Fruit fly (Drosophila melanogaster) whole organism, embryonic: ENCODE measurements around the gene Hinfp.
A peak's percentile ranks its signal among the peaks of the same experiment; 100 is the strongest.

ENCODE experiments used
- CG10431 ChIP-seq: fragments of 200-800 bp; sonication (Bioruptor generic); optimal IDR thresholded peaks from 3 replicates; lab custom pipeline; 2018; ENCODE audit warnings: missing biosample characterization, mild to moderate bottlenecking, missing genetic modification characterization
- CG10462 ChIP-seq: fragments of 200-800 bp; sonication (Bioruptor generic); optimal IDR thresholded peaks from 2 replicates; lab custom pipeline; 2016; ENCODE audit warnings: missing biosample characterization, missing genetic modification characterization
- CG11695 ChIP-seq: fragments of 200-800 bp; sonication (Bioruptor generic); IDR thresholded peaks from 3 replicates; pipeline ENCODE4 v1.3.6; 2022; ENCODE audit warnings: missing biosample characterization, missing genetic modification characterization
- CG11723 ChIP-seq: fragments of 200-800 bp; sonication (Bioruptor generic); optimal IDR thresholded peaks from 2 replicates; lab custom pipeline; 2017; ENCODE audit warnings: missing biosample characterization, mild to moderate bottlenecking, missing genetic modification characterization
- CG12659 ChIP-seq: fragments of 200-800 bp; sonication (Bioruptor generic); optimal IDR thresholded peaks from 3 replicates; lab custom pipeline; 2017; ENCODE audit warnings: mild to moderate bottlenecking, missing biosample characterization, missing genetic modification reagents, missing genetic modification characterization
- CG13287 ChIP-seq: fragments of 200-800 bp; sonication (Bioruptor generic); IDR thresholded peaks from 2 replicates; pipeline ENCODE4 v1.3.6; 2022; ENCODE audit warnings: missing biosample characterization, missing genetic modification characterization; ENCODE audit not compliant: partially characterized antibody
- CG15269 ChIP-seq: fragments of 200-800 bp; sonication (Bioruptor generic); optimal IDR thresholded peaks from 2 replicates; lab custom pipeline; 2018; ENCODE audit warnings: missing biosample characterization, mild to moderate bottlenecking, missing genetic modification characterization, moderate library complexity
- CG17186 ChIP-seq: fragments of 200-800 bp; sonication (Bioruptor generic); optimal IDR thresholded peaks from 3 replicates; lab custom pipeline; 2017; ENCODE audit warnings: missing biosample characterization, missing genetic modification reagents, missing genetic modification characterization
- CG18619 ChIP-seq: fragments of 200-800 bp; sonication (Bioruptor generic); optimal IDR thresholded peaks from 3 replicates; lab custom pipeline; 2017; ENCODE audit warnings: missing biosample characterization, mild to moderate bottlenecking, missing genetic modification characterization
- CG31388 ChIP-seq: fragments of 200-800 bp; sonication (Bioruptor generic); optimal IDR thresholded peaks from 2 replicates; lab custom pipeline; 2016; ENCODE audit warnings: missing biosample characterization, missing genetic modification characterization
- CG32532 ChIP-seq: fragments of 200-800 bp; sonication (Bioruptor generic); IDR thresholded peaks from 2 replicates; pipeline ENCODE4 v1.3.6; 2022; ENCODE audit warnings: missing biosample characterization, missing genetic modification characterization
- CG3281 ChIP-seq: fragments of 200-800 bp; sonication (Bioruptor generic); optimal IDR thresholded peaks from 3 replicates; lab custom pipeline; 2017; ENCODE audit warnings: missing biosample characterization, mild to moderate bottlenecking, missing genetic modification characterization
- CG34224 ChIP-seq: fragments of 200-800 bp; sonication (Bioruptor generic); IDR thresholded peaks from 3 replicates; pipeline ENCODE4 v1.3.6; 2022; ENCODE audit warnings: missing biosample characterization, missing genetic modification characterization; ENCODE audit not compliant: partially characterized antibody
- CG3726 ChIP-seq: fragments of 200-800 bp; sonication (Bioruptor generic); IDR thresholded peaks from 3 replicates; pipeline ENCODE4, ENCODE4 v1.3.6; 2022; ENCODE audit warnings: missing biosample characterization, missing genetic modification characterization
- CG4282 ChIP-seq: fragments of 200-800 bp; sonication (Bioruptor generic); optimal IDR thresholded peaks from 2 replicates; lab custom pipeline; 2016; ENCODE audit warnings: missing biosample characterization, missing genetic modification characterization
- CG7357 ChIP-seq: fragments of 200-800 bp; sonication (Bioruptor generic); IDR thresholded peaks from 3 replicates; pipeline ENCODE4 v1.3.6; 2022; ENCODE audit warnings: missing biosample characterization, missing genetic modification characterization
- Dref ChIP-seq: fragments of 200-800 bp; sonication (Bioruptor generic); IDR thresholded peaks from 2 replicates; pipeline ENCODE4 v1.3.6; 2022; ENCODE audit warnings: missing biosample characterization, missing genetic modification characterization
- Ets97D ChIP-seq: fragments of 200-800 bp; sonication (Bioruptor generic); optimal IDR thresholded peaks from 3 replicates; lab custom pipeline; 2016; ENCODE audit warnings: missing biosample characterization, missing genetic modification characterization
- GATAe ChIP-seq: fragments of 200-800 bp; sonication (Bioruptor generic); conservative IDR thresholded peaks from 2 replicates; pipeline ENCODE4 v1.3.6; 2022; ENCODE audit warnings: missing biosample characterization, missing genetic modification characterization
- Hey ChIP-seq: fragments of 200-800 bp; sonication (Bioruptor generic); optimal IDR thresholded peaks from 3 replicates; lab custom pipeline; 2018; ENCODE audit warnings: missing biosample characterization, mild to moderate bottlenecking, missing genetic modification characterization
- Hmx ChIP-seq: fragments of 200-800 bp; sonication (Bioruptor generic); optimal IDR thresholded peaks from 2 replicates; lab custom pipeline; 2016; ENCODE audit warnings: missing biosample characterization, missing genetic modification characterization
- Hr3 ChIP-seq: fragments of 200-800 bp; sonication (Bioruptor generic); optimal IDR thresholded peaks from 3 replicates; lab custom pipeline; 2016; ENCODE audit warnings: missing biosample characterization, missing genetic modification characterization
- Jarid2 ChIP-seq: fragments of 200-800 bp; sonication (Bioruptor generic); optimal IDR thresholded peaks from 3 replicates; lab custom pipeline; 2017; ENCODE audit warnings: mild to moderate bottlenecking, missing biosample characterization, missing genetic modification reagents, missing genetic modification characterization
- MESR4 ChIP-seq: fragments of 200-800 bp; sonication (Bioruptor generic); optimal IDR thresholded peaks from 2 replicates; lab custom pipeline; 2018; ENCODE audit warnings: missing biosample characterization, mild to moderate bottlenecking, missing genetic modification characterization, moderate library complexity
- Nf-YA ChIP-seq: fragments of 200-800 bp; sonication (Bioruptor generic); IDR thresholded peaks from 2 replicates; pipeline ENCODE4 v1.3.6; 2022; ENCODE audit warnings: missing biosample characterization, missing genetic modification characterization
- Sin3A ChIP-seq: fragments of >200 bp; optimal IDR thresholded peaks from 2 replicates; lab custom pipeline; 2018
- Xbp1 ChIP-seq: fragments of 200-800 bp; sonication (Bioruptor generic); optimal IDR thresholded peaks from 3 replicates; lab custom pipeline; 2016; ENCODE audit warnings: missing biosample characterization, mild to moderate bottlenecking, missing genetic modification characterization
- aop ChIP-seq: fragments of 200-800 bp; sonication (Bioruptor generic); IDR thresholded peaks from 2 replicates; pipeline ENCODE4 v1.3.6; 2022; ENCODE audit warnings: missing biosample characterization, missing genetic modification characterization
- bowl ChIP-seq: fragments of 200-800 bp; sonication (Bioruptor generic); IDR thresholded peaks from 2 replicates; pipeline ENCODE4 v1.3.6; 2022; ENCODE audit warnings: missing biosample characterization, missing genetic modification characterization
- cas ChIP-seq: fragments of 200-800 bp; sonication (Bioruptor generic); IDR thresholded peaks from 2 replicates; pipeline ENCODE4 v1.3.6; 2022; ENCODE audit warnings: missing biosample characterization, missing genetic modification characterization
- caup ChIP-seq: fragments of 200-800 bp; sonication (Bioruptor generic); optimal IDR thresholded peaks from 3 replicates; lab custom pipeline; 2017; ENCODE audit warnings: missing biosample characterization, mild to moderate bottlenecking, missing genetic modification characterization, moderate library complexity; ENCODE audit not compliant: severe bottlenecking
- chn ChIP-seq: fragments of 200-800 bp; sonication (Bioruptor generic); optimal IDR thresholded peaks from 2 replicates; lab custom pipeline; 2016; ENCODE audit warnings: missing biosample characterization, missing genetic modification characterization
- ci ChIP-seq: fragments of 200-800 bp; sonication (Bioruptor generic); IDR thresholded peaks from 3 replicates; pipeline ENCODE4 v1.3.6; 2022; ENCODE audit warnings: missing biosample characterization, missing genetic modification characterization
- corto ChIP-seq: fragments of 200-800 bp; sonication (Bioruptor generic); optimal IDR thresholded peaks from 2 replicates; lab custom pipeline; 2016; ENCODE audit warnings: missing biosample characterization, mild to moderate bottlenecking, missing genetic modification characterization, moderate library complexity
- cwo ChIP-seq: fragments of 200-800 bp; sonication (Bioruptor generic); optimal IDR thresholded peaks from 3 replicates; lab custom pipeline; 2017; ENCODE audit warnings: missing biosample characterization, missing genetic modification characterization, mild to moderate bottlenecking, moderate library complexity, missing genetic modification reagents
- disco-r ChIP-seq: fragments of 200-800 bp; sonication (Bioruptor generic); optimal IDR thresholded peaks from 2 replicates; lab custom pipeline; 2016; ENCODE audit warnings: missing biosample characterization, missing genetic modification characterization
- ems ChIP-seq: fragments of 200-800 bp; sonication (Bioruptor generic); optimal IDR thresholded peaks from 3 replicates; lab custom pipeline; 2016; ENCODE audit warnings: missing biosample characterization, missing genetic modification characterization
- en ChIP-seq: fragments of 200-800 bp; sonication (Bioruptor generic); optimal IDR thresholded peaks from 2 replicates; lab custom pipeline; 2016; ENCODE audit warnings: missing biosample characterization, missing genetic modification characterization
- exex ChIP-seq: fragments of 200-800 bp; sonication (Bioruptor generic); optimal IDR thresholded peaks from 4 replicates; lab custom pipeline; 2018; ENCODE audit warnings: missing biosample characterization, mild to moderate bottlenecking, missing genetic modification characterization, moderate library complexity
- gce ChIP-seq: fragments of 200-800 bp; sonication (Bioruptor generic); IDR thresholded peaks from 3 replicates; pipeline ENCODE4 v1.3.6; 2022; ENCODE audit warnings: missing biosample characterization, missing genetic modification characterization
- gfzf ChIP-seq: fragments of 200-800 bp; sonication (Bioruptor generic); optimal IDR thresholded peaks from 2 replicates; lab custom pipeline; 2016; ENCODE audit warnings: missing biosample characterization, mild to moderate bottlenecking, missing genetic modification characterization, moderate library complexity
- grau ChIP-seq: fragments of 200-800 bp; optimal IDR thresholded peaks from 3 replicates; lab custom pipeline; 2019; ENCODE audit warnings: missing biosample characterization, mild to moderate bottlenecking, missing genetic modification characterization, moderate library complexity
- hbn ChIP-seq: fragments of 200-800 bp; sonication (Bioruptor generic); IDR thresholded peaks from 2 replicates; pipeline ENCODE4 v1.3.6; 2022; ENCODE audit warnings: missing biosample characterization, missing genetic modification characterization; ENCODE audit not compliant: partially characterized antibody
- kni ChIP-seq: fragments of 200-800 bp; sonication (Bioruptor generic); optimal IDR thresholded peaks from 3 replicates; lab custom pipeline; 2017; ENCODE audit warnings: mild to moderate bottlenecking, missing biosample characterization, missing genetic modification reagents, missing genetic modification characterization
- odd ChIP-seq: fragments of 200-800 bp; sonication (Bioruptor generic); optimal IDR thresholded peaks from 2 replicates; lab custom pipeline; 2017; ENCODE audit warnings: missing biosample characterization, mild to moderate bottlenecking, missing genetic modification characterization
- phol ChIP-seq: fragments of 200-800 bp; sonication (Bioruptor generic); optimal IDR thresholded peaks from 3 replicates; lab custom pipeline; 2018; ENCODE audit warnings: missing biosample characterization, mild to moderate bottlenecking, missing genetic modification characterization, moderate library complexity
- sd ChIP-seq: fragments of 200-800 bp; sonication (Bioruptor generic); optimal IDR thresholded peaks from 3 replicates; lab custom pipeline; 2018; ENCODE audit warnings: missing biosample characterization, mild to moderate bottlenecking, missing genetic modification characterization, moderate library complexity
- sob ChIP-seq: fragments of 200-800 bp; sonication (Bioruptor generic); IDR thresholded peaks from 2 replicates; pipeline ENCODE4 v1.3.6; 2022; ENCODE audit warnings: missing biosample characterization, missing genetic modification characterization
- sr ChIP-seq: fragments of 200-800 bp; sonication (Bioruptor generic); IDR thresholded peaks from 3 replicates; pipeline ENCODE4 v1.3.6; 2022; ENCODE audit warnings: missing biosample characterization, missing genetic modification characterization
- stwl ChIP-seq: fragments of 200-800 bp; sonication (Bioruptor generic); optimal IDR thresholded peaks from 3 replicates; lab custom pipeline; 2018; ENCODE audit warnings: missing biosample characterization, mild to moderate bottlenecking, missing genetic modification characterization, moderate library complexity
- trem ChIP-seq: fragments of 200-800 bp; optimal IDR thresholded peaks from 3 replicates; lab custom pipeline; 2019; ENCODE audit warnings: missing biosample characterization, mild to moderate bottlenecking, missing genetic modification characterization, moderate library complexity
- ttk ChIP-seq: fragments of 200-800 bp; sonication (Bioruptor generic); IDR thresholded peaks from 2 replicates; pipeline ENCODE4 v2.1.2; 2022; ENCODE audit warnings: missing biosample characterization, missing genetic modification characterization

Gene Hinfp

DNA sequence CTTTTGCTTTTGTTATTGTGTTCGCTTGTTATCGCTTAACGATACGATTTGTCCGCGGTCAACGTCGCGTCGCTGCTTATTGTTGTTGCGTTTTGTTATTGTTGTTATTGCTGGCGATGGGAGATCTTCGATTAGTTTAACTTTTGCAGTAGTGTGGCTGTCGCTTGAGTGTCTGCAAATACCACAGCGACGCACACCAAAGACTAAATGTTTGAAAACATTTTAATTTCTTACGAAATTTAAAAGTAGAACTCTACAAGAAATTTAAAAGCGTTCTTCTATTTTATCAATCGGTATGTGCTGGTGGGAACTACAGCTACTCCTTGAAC is 5.3 kb upstream of the Hinfp start, which contains the start of gene spdi (continued):
- TF ChIP-seq trem (peak; percentile 37), Xbp1 (GFP tag; lab: Kevin White, UChicago) (no peak), CG13287 (GFP tag; lab: Robert Waterston, UW) (peak; percentile 58; the same call in 1 of the 2 replicates), caup (GFP tag; lab: Kevin White, UChicago) (no peak), CG3726 (GFP tag; lab: Robert Waterston, UW) (no peak), CG11723 (GFP tag; lab: Kevin White, UChicago) (no peak), Sin3A (peak; percentile 39), aop (GFP tag; lab: Robert Waterston, UW) (no peak), ttk (GFP tag; lab: Robert Waterston, UW) (no peak), chn (GFP tag; lab: Kevin White, UChicago) (no peak), phol (tag; lab: Kevin White, UChicago) (no peak), en (GFP tag; lab: Kevin White, UChicago) (no peak), sd (tag; lab: Kevin White, UChicago) (peak; percentile 58), cwo (GFP tag; lab: Kevin White, UChicago) (no peak), CG10462 (GFP tag; lab: Kevin White, UChicago) (no peak), ems (GFP tag; lab: Kevin White, UChicago) (no peak), Hmx (GFP tag; lab: Kevin White, UChicago) (no peak), CG32532 (GFP tag; lab: Robert Waterston, UW) (no peak), CG3281 (no peak), Nf-YA (no peak), CG17186 (GFP tag; lab: Kevin White, UChicago) (peak; percentile 46), Jarid2 (GFP tag; lab: Kevin White, UChicago) (no peak), CG10431 (no peak), CG12659 (GFP tag; lab: Kevin White, UChicago) (no peak), Hr3 (GFP tag; lab: Kevin White, UChicago) (no peak), bowl (GFP tag; lab: Robert Waterston, UW) (no peak), odd (no peak), sr (no peak), CG4282 (GFP tag; lab: Kevin White, UChicago) (no peak), stwl (tag; lab: Kevin White, UChicago) (peak; percentile 81), CG18619 (GFP tag; lab: Kevin White, UChicago) (no peak), Dref (GFP tag; lab: Robert Waterston, UW) (peak; percentile 68), CG15269 (no peak), disco-r (GFP tag; lab: Kevin White, UChicago) (no peak), sob (GFP tag; lab: Robert Waterston, UW) (no peak), CG11695 (GFP tag; lab: Robert Waterston, UW) (no peak), Ets97D (GFP tag; lab: Kevin White, UChicago) (no peak), hbn (GFP tag; lab: Robert Waterston, UW) (peak; percentile 49; the same call in 1 of the 2 replicates), gfzf (peak; percentile 86), gce (GFP tag; lab: Robert Waterston, UW) (no peak), Hey (tag; lab: Kevin White, UChicago) (no peak), ci (GFP tag; lab: Robert Waterston, UW) (peak; percentile 28; the same call in 1 of the 3 replicates), grau (tag; lab: Kevin White, UChicago) (peak; percentile 4), CG34224 (GFP tag; lab: Robert Waterston, UW) (peak; percentile 40; the same call in 1 of the 3 replicates), MESR4 (GFP tag; lab: Kevin White, UChicago) (peak; percentile 51), cas (no peak), GATAe (no peak), kni (GFP tag; lab: Kevin White, UChicago) (no peak), corto (GFP tag; lab: Kevin White, UChicago) (no peak), exex (peak; percentile 20), CG31388 (no peak), CG7357 (GFP tag; lab: Robert Waterston, UW) (no peak)
